Fruit fly (Drosophila melanogaster) whole organism, embryonic: ENCODE data around the gene CG5969.

Experiments used
- Adf1 ChIP-seq: fragments of 200-800 bp; sonication (Bioruptor generic); IDR thresholded peaks from 2 replicates; pipeline ENCODE4 v1.3.6; 2022; ENCODE audit warnings: missing biosample characterization, missing genetic modification characterization
- Atf6 ChIP-seq: fragments of 200-800 bp; sonication (Bioruptor generic); IDR thresholded peaks from 2 replicates; pipeline ENCODE4 v1.3.6; 2022; ENCODE audit warnings: missing biosample characterization, missing genetic modification characterization
- B-H2 ChIP-seq: fragments of 200-800 bp; sonication (Bioruptor generic); optimal IDR thresholded peaks from 2 replicates; lab custom pipeline; 2018; ENCODE audit warnings: missing biosample characterization, mild to moderate bottlenecking, missing genetic modification characterization
- Blimp-1 ChIP-seq: fragments of 200-800 bp; sonication (Bioruptor generic); optimal IDR thresholded peaks from 3 replicates; lab custom pipeline; 2018; ENCODE audit warnings: missing biosample characterization, missing genetic modification characterization, mild to moderate bottlenecking, moderate library complexity, missing genetic modification reagents
- CG12236 ChIP-seq: fragments of 200-800 bp; sonication (Bioruptor generic); optimal IDR thresholded peaks from 2 replicates; lab custom pipeline; 2016; ENCODE audit warnings: missing biosample characterization, missing genetic modification characterization
- CG12769 ChIP-seq: fragments of 200-800 bp; sonication (Bioruptor generic); optimal IDR thresholded peaks from 2 replicates; lab custom pipeline; 2019; ENCODE audit warnings: missing biosample characterization, mild to moderate bottlenecking, missing genetic modification characterization, moderate library complexity
- CG17328 ChIP-seq: fragments of 200-800 bp; sonication (Bioruptor generic); IDR thresholded peaks from 2 replicates; pipeline ENCODE4 v1.3.6; 2022; ENCODE audit warnings: missing biosample characterization, missing genetic modification characterization
- CG1832 ChIP-seq: fragments of 200-800 bp; sonication (Bioruptor generic); optimal IDR thresholded peaks from 2 replicates; lab custom pipeline; 2017; ENCODE audit warnings: missing biosample characterization, mild to moderate bottlenecking, missing genetic modification characterization, inconsistent platforms
- CG2678 ChIP-seq: fragments of 200-800 bp; sonication (Bioruptor generic); optimal IDR thresholded peaks from 3 replicates; lab custom pipeline; 2019; ENCODE audit warnings: missing biosample characterization, mild to moderate bottlenecking, missing genetic modification characterization, moderate library complexity
- CG2875 ChIP-seq: fragments of 200-800 bp; sonication (Bioruptor generic); optimal IDR thresholded peaks from 2 replicates; lab custom pipeline; 2017; ENCODE audit warnings: missing biosample characterization, mild to moderate bottlenecking, missing genetic modification characterization, missing genetic modification reagents
- CG6254 ChIP-seq: fragments of 200-800 bp; sonication (Bioruptor generic); optimal IDR thresholded peaks from 3 replicates; lab custom pipeline; 2017; ENCODE audit warnings: mild to moderate bottlenecking, missing biosample characterization, missing genetic modification reagents, missing genetic modification characterization
- CG7928 ChIP-seq: fragments of 200-800 bp; sonication (Bioruptor generic); optimal IDR thresholded peaks from 2 replicates; lab custom pipeline; 2017; ENCODE audit warnings: missing biosample characterization, mild to moderate bottlenecking, missing genetic modification characterization
- CG7963 ChIP-seq: fragments of 200-800 bp; sonication (Bioruptor generic); IDR thresholded peaks from 3 replicates; pipeline ENCODE4 v1.3.6; 2022; ENCODE audit warnings: missing biosample characterization, missing genetic modification characterization; ENCODE audit not compliant: partially characterized antibody
- CG9932 ChIP-seq: fragments of 200-800 bp; sonication (Bioruptor generic); IDR thresholded peaks from 2 replicates; pipeline ENCODE4 v1.3.6; 2022; ENCODE audit warnings: missing biosample characterization, missing genetic modification characterization
- Dbx ChIP-seq: fragments of 200-800 bp; sonication (Bioruptor generic); IDR thresholded peaks from 3 replicates; pipeline ENCODE4 v1.3.6; 2022; ENCODE audit warnings: missing biosample characterization, missing genetic modification characterization
- Deaf1 ChIP-seq: fragments of 200-800 bp; optimal IDR thresholded peaks from 3 replicates; lab custom pipeline; 2019; ENCODE audit warnings: missing biosample characterization, mild to moderate bottlenecking, missing genetic modification characterization, moderate library complexity
- Elba2 ChIP-seq: fragments of 200-800 bp; sonication (Bioruptor generic); optimal IDR thresholded peaks from 3 replicates; lab custom pipeline; 2016; ENCODE audit warnings: missing biosample characterization, missing genetic modification characterization
- Hr39 ChIP-seq: fragments of >200 bp; optimal IDR thresholded peaks from 2 replicates; lab custom pipeline; 2017
- Lhr ChIP-seq: fragments of 200-800 bp; sonication (Bioruptor generic); optimal IDR thresholded peaks from 3 replicates; lab custom pipeline; 2017; ENCODE audit warnings: mild to moderate bottlenecking, missing biosample characterization, missing genetic modification reagents, missing genetic modification characterization
- Mrtf ChIP-seq: fragments of 200-800 bp; sonication (Bioruptor generic); IDR thresholded peaks from 3 replicates; pipeline ENCODE4 v1.3.6; 2022; ENCODE audit warnings: missing biosample characterization, missing genetic modification characterization
- NC2α ChIP-seq: fragments of 200-800 bp; sonication (Bioruptor generic); optimal IDR thresholded peaks from 2 replicates; lab custom pipeline; 2016; ENCODE audit warnings: missing biosample characterization, missing genetic modification characterization
- NC2β ChIP-seq: fragments of 200-800 bp; sonication (Bioruptor generic); optimal IDR thresholded peaks from 2 replicates; lab custom pipeline; 2016; ENCODE audit warnings: missing biosample characterization, missing genetic modification characterization
- Poxn ChIP-seq: fragments of 200-800 bp; sonication (Bioruptor generic); IDR thresholded peaks from 2 replicates; pipeline ENCODE4 v1.3.6; 2022; ENCODE audit warnings: missing biosample characterization, missing genetic modification characterization
- Ravus ChIP-seq: fragments of 200-800 bp; sonication (Bioruptor generic); IDR thresholded peaks from 2 replicates; pipeline ENCODE4 v1.3.6; 2022; ENCODE audit warnings: missing biosample characterization, missing genetic modification characterization
- Six4 ChIP-seq: fragments of 200-800 bp; sonication (Bioruptor generic); optimal IDR thresholded peaks from 2 replicates; lab custom pipeline; 2016; ENCODE audit warnings: missing biosample characterization, missing genetic modification characterization
- caup ChIP-seq: fragments of 200-800 bp; sonication (Bioruptor generic); optimal IDR thresholded peaks from 3 replicates; lab custom pipeline; 2017; ENCODE audit warnings: missing biosample characterization, mild to moderate bottlenecking, missing genetic modification characterization, moderate library complexity; ENCODE audit not compliant: severe bottlenecking
- chif ChIP-seq, 2 experiments: fragments of 200-800 bp; sonication (Bioruptor generic); optimal IDR thresholded peaks; 3 replicates each; lab custom pipeline; 2016; ENCODE audit warnings: missing biosample characterization in 2 of 2, missing genetic modification characterization in 2 of 2
- crol ChIP-seq: fragments of 200-800 bp; sonication (Bioruptor generic); IDR thresholded peaks from 2 replicates; pipeline ENCODE4 v1.3.6; 2022; ENCODE audit warnings: missing biosample characterization, missing genetic modification characterization
- dan ChIP-seq: fragments of 200-800 bp; sonication (Bioruptor generic); IDR thresholded peaks from 2 replicates; pipeline ENCODE4 v1.3.6; 2022; ENCODE audit warnings: missing biosample characterization, missing genetic modification characterization
- dm ChIP-seq: fragments of 200-800 bp; sonication (Bioruptor generic); optimal IDR thresholded peaks from 3 replicates; lab custom pipeline; 2016; ENCODE audit warnings: missing biosample characterization, missing genetic modification characterization
- dysf ChIP-seq: fragments of 200-800 bp; sonication (Bioruptor generic); IDR thresholded peaks from 3 replicates; pipeline ENCODE4 v1.3.6; 2022; ENCODE audit warnings: missing biosample characterization, missing genetic modification characterization
- fd64A ChIP-seq: fragments of 200-800 bp; sonication (Bioruptor generic); optimal IDR thresholded peaks from 3 replicates; lab custom pipeline; 2018; ENCODE audit warnings: missing biosample characterization, mild to moderate bottlenecking, missing genetic modification characterization
- ftz-f1 ChIP-seq: fragments of 200-800 bp; sonication (Bioruptor generic); optimal IDR thresholded peaks from 2 replicates; lab custom pipeline; 2016; ENCODE audit warnings: missing biosample characterization, missing genetic modification characterization
- gfzf ChIP-seq: fragments of 200-800 bp; sonication (Bioruptor generic); optimal IDR thresholded peaks from 2 replicates; lab custom pipeline; 2016; ENCODE audit warnings: missing biosample characterization, mild to moderate bottlenecking, missing genetic modification characterization, moderate library complexity
- gsb ChIP-seq: fragments of 200-800 bp; sonication (Bioruptor generic); IDR thresholded peaks from 2 replicates; pipeline ENCODE4 v1.3.6; 2022; ENCODE audit warnings: missing biosample characterization, missing genetic modification characterization
- gsb-n ChIP-seq: fragments of 200-800 bp; sonication (Bioruptor generic); optimal IDR thresholded peaks from 3 replicates; lab custom pipeline; 2018; ENCODE audit warnings: missing biosample characterization, mild to moderate bottlenecking, missing genetic modification characterization
- hb ChIP-seq: fragments of 200-800 bp; sonication (Bioruptor generic); IDR thresholded peaks from 3 replicates; pipeline ENCODE4 v1.3.6; 2022; ENCODE audit warnings: missing biosample characterization, missing genetic modification characterization; ENCODE audit not compliant: partially characterized antibody
- lilli ChIP-seq: fragments of 200-800 bp; sonication (Bioruptor generic); optimal IDR thresholded peaks from 3 replicates; lab custom pipeline; 2016; ENCODE audit warnings: missing biosample characterization, missing genetic modification characterization
- lmd ChIP-seq: fragments of 200-800 bp; sonication (Bioruptor generic); IDR thresholded peaks from 2 replicates; pipeline ENCODE4 v1.3.6; 2022; ENCODE audit warnings: missing biosample characterization, missing genetic modification characterization
- pho ChIP-seq: fragments of 200-800 bp; sonication (Bioruptor generic); optimal IDR thresholded peaks from 2 replicates; lab custom pipeline; 2016; ENCODE audit warnings: missing biosample characterization, missing genetic modification characterization
- sc ChIP-seq, 3 experiments: fragments of >200 bp in 2 of 3; fragments of 200-800 bp in 1 of 3; sonication (Bioruptor generic) in 1 of 3; optimal IDR thresholded peaks; 2 replicates in 2 of 3; 3 replicates in 1 of 3; lab custom pipeline; 2017; ENCODE audit warnings: mild to moderate bottlenecking in 1 of 3, missing biosample characterization in 1 of 3, missing genetic modification characterization in 1 of 3, missing genetic modification reagents in 1 of 3
- seq ChIP-seq: fragments of 200-800 bp; sonication (Bioruptor generic); IDR thresholded peaks from 2 replicates; pipeline ENCODE4 v1.3.6; 2022; ENCODE audit warnings: missing biosample characterization, missing genetic modification characterization
- stwl ChIP-seq: fragments of 200-800 bp; sonication (Bioruptor generic); optimal IDR thresholded peaks from 3 replicates; lab custom pipeline; 2018; ENCODE audit warnings: missing biosample characterization, mild to moderate bottlenecking, missing genetic modification characterization, moderate library complexity
- tap ChIP-seq: fragments of 200-800 bp; optimal IDR thresholded peaks from 3 replicates; lab custom pipeline; 2019; ENCODE audit warnings: missing biosample characterization, mild to moderate bottlenecking, missing genetic modification characterization, moderate library complexity
- tio ChIP-seq: fragments of 200-800 bp; sonication (Bioruptor generic); optimal IDR thresholded peaks from 2 replicates; lab custom pipeline; 2017; ENCODE audit warnings: missing biosample characterization, missing genetic modification characterization, inconsistent platforms
- tna ChIP-seq: fragments of 200-800 bp; sonication (Bioruptor generic); IDR thresholded peaks from 2 replicates; pipeline ENCODE4 v1.3.6; 2022; ENCODE audit warnings: missing biosample characterization, missing genetic modification characterization; ENCODE audit not compliant: partially characterized antibody
- usp ChIP-seq: fragments of >200 bp; optimal IDR thresholded peaks from 2 replicates; lab custom pipeline; 2017; ENCODE audit warnings: missing biosample characterization, missing genetic modification characterization
- wek ChIP-seq: fragments of 200-800 bp; sonication (Bioruptor generic); optimal IDR thresholded peaks from 3 replicates; lab custom pipeline; 2018; ENCODE audit warnings: missing biosample characterization, mild to moderate bottlenecking, missing genetic modification characterization, moderate library complexity

CG5969 gene

DNA sequence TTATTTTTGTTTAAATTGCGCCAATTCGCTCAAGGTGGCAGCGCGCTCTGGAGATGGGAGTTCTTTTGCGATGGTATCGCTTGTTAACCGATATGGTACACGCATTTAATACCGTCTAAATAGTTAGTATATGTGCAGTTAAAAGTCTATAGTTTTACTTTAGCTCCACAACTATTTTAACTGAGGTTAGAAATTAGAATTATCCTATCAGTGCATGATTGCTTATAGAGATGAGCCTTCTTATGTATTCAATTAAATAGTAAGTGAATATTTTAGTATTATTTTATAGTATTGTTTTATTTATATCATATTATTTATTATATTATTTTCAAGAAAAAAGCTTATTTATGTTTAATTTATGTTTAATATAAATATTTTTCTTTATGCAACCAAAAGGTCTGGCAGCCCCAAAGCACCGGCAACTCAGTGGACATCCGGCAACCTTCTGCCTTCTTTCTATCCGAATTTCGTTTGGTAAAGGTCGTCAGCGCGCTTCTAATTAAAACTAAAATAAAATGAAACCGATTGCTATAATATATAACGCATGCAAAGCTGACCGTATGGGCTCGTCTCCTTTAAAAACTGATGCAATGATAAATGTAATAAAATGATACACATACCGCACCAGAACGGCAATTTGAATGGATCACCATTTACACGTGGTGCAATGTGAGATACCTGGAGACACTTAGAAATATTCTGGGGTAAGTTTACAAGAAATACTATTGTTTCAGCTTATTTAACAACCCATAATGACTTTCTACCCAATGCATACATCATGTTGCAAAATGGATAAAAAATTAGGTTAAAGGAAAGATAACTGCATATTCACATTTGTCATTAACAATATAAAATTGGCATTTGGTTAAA is 20.5 kb upstream of the CG5969 start, which contains the start of gene CG5199 (continued):
- no peak; the same call in 1 of the 2 replicates for TF ChIP-seq seq (GFP tag; lab: Robert Waterston, UW)
- no peak for TF ChIP-seq CG7928 (GFP tag; lab: Kevin White, UChicago)
- no peak for TF ChIP-seq CG1832
- peak; percentile 87 for TF ChIP-seq dm (GFP tag; lab: Kevin White, UChicago)
- peak; percentile 15 for TF ChIP-seq pho (GFP tag; lab: Kevin White, UChicago)
- peak; percentile 45 for TF ChIP-seq tap
- TF ChIP-seq gsb (GFP tag; lab: Robert Waterston, UW): peak; percentile 44; the same call in 1 of the 2 replicates
- TF ChIP-seq lilli (GFP tag; lab: Kevin White, UChicago): peak; percentile 10
- peak; percentile 33 for TF ChIP-seq gfzf (GFP tag; lab: Kevin White, UChicago)
- TF ChIP-seq tio: peak; percentile 67
- TF ChIP-seq Dbx (GFP tag; lab: Robert Waterston, UW): peak; percentile 75; the same call in 2 of the 3 replicates
- peak; percentile 77 for TF ChIP-seq dysf (GFP tag; lab: Robert Waterston, UW)
- peak; percentile 61 for TF ChIP-seq Blimp-1
- TF ChIP-seq gsb-n: peak; percentile 70
- peak; percentile 43 for TF ChIP-seq Six4
- TF ChIP-seq CG9932: peak; percentile 71
- TF ChIP-seq Mrtf (GFP tag; lab: Robert Waterston, UW): peak; percentile 68; the same call in 2 of the 3 replicates
- peak; percentile 43 for TF ChIP-seq CG2875 (GFP tag; lab: Kevin White, UChicago)
- no peak for TF ChIP-seq CG12769
- no peak for TF ChIP-seq dan
- TF ChIP-seq wek (GFP tag; lab: Kevin White, UChicago): no peak
- no peak; the same call in 1 of the 2 replicates for TF ChIP-seq tna (GFP tag; lab: Robert Waterston, UW)
- peak; percentile 53 for TF ChIP-seq CG6254 (GFP tag; lab: Kevin White, UChicago)
- no peak for TF ChIP-seq NC2α (GFP tag; lab: Kevin White, UChicago)
- TF ChIP-seq Atf6: no peak
- peak; percentile 75 for TF ChIP-seq lmd (GFP tag; lab: Robert Waterston, UW)
- peak; percentile 37 for TF ChIP-seq ftz-f1
- TF ChIP-seq hb (GFP tag; lab: Robert Waterston, UW): peak; percentile 57; the same call in 1 of the 3 replicates
- peak in 1 of 2 experiments; percentile 29 for TF ChIP-seq chif (GFP tag; optimal IDR thresholded peaks at IDR 0.05; lab: Kevin White, UChicago)
- peak; percentile 50 for TF ChIP-seq stwl (tag; lab: Kevin White, UChicago)
- TF ChIP-seq caup (GFP tag; lab: Kevin White, UChicago): peak; percentile 63
- TF ChIP-seq Adf1 (GFP tag; lab: Robert Waterston, UW): no peak
- TF ChIP-seq crol (GFP tag; lab: Robert Waterston, UW): no peak; the same call in 1 of the 2 replicates
- peak; percentile 59; the same call in 2 of the 3 replicates for TF ChIP-seq CG7963 (GFP tag; lab: Robert Waterston, UW)
- no peak for TF ChIP-seq Deaf1 (tag; lab: Kevin White, UChicago)
- no peak for TF ChIP-seq Elba2
- no peak for TF ChIP-seq Poxn (GFP tag; lab: Robert Waterston, UW)
- peak; percentile 75 for TF ChIP-seq CG2678 (tag; lab: Kevin White, UChicago)
- peak; percentile 5; the same call in 1 of the 2 replicates for TF ChIP-seq Ravus (GFP tag; lab: Robert Waterston, UW)
- no peak for TF ChIP-seq sc (optimal IDR thresholded peaks at IDR 0.05; lab: Kevin White, UChicago)
- peak; percentile 51 for TF ChIP-seq sc (GFP tag; optimal IDR thresholded peaks at IDR 0.05; lab: Kevin White, UChicago)
- TF ChIP-seq fd64A: no peak
- TF ChIP-seq CG17328 (GFP tag; lab: Robert Waterston, UW): no peak
- no peak for TF ChIP-seq Lhr (GFP tag; lab: Kevin White, UChicago)
- peak; percentile 54 for TF ChIP-seq B-H2 (GFP tag; lab: Kevin White, UChicago)
- no peak for TF ChIP-seq NC2β (GFP tag; lab: Kevin White, UChicago)
- TF ChIP-seq Hr39: no peak
- TF ChIP-seq usp (GFP tag; lab: Kevin White, UChicago): no peak
- no peak for TF ChIP-seq CG12236 (GFP tag; lab: Kevin White, UChicago)
